Worm (Caenorhabditis elegans) whole organism, late embryonic: ENCODE data around the gene acc-1.
A peak's percentile ranks its signal among the peaks of the same experiment; 100 is the strongest.

ENCODE experiments used
- F13H6.1 ChIP-seq: sonication (generic microtip); optimal IDR thresholded peaks from 2 replicates; lab custom pipeline; 2016; ENCODE audit warnings: missing genetic modification characterization, missing compliant biosample characterization
- T23F11.4 ChIP-seq: fragments of 200-800 bp; sonication (Bioruptor generic); optimal IDR thresholded peaks from 2 replicates; lab custom pipeline; 2018; ENCODE audit warnings: mild to moderate bottlenecking, missing genetic modification characterization, missing compliant biosample characterization
- ahr-1 ChIP-seq: sonication (generic microtip); optimal IDR thresholded peaks from 2 replicates; lab custom pipeline; 2016; ENCODE audit warnings: missing genetic modification characterization, missing compliant biosample characterization
- ceh-18 ChIP-seq: sonication (generic microtip); optimal IDR thresholded peaks from 2 replicates; lab custom pipeline; 2016; ENCODE audit warnings: missing genetic modification characterization, missing compliant biosample characterization
- ceh-19 ChIP-seq: fragments of 200-800 bp; sonication (Bioruptor generic); optimal IDR thresholded peaks from 2 replicates; lab custom pipeline; 2018; ENCODE audit warnings: mild to moderate bottlenecking, missing genetic modification characterization, missing compliant biosample characterization
- ceh-2 ChIP-seq: sonication (generic microtip); optimal IDR thresholded peaks from 2 replicates; lab custom pipeline; 2016; ENCODE audit warnings: missing genotype, missing genetic modification characterization, missing compliant biosample characterization
- ceh-24 ChIP-seq: sonication (generic microtip); optimal IDR thresholded peaks from 2 replicates; lab custom pipeline; 2016; ENCODE audit warnings: mild to moderate bottlenecking, missing genetic modification characterization, missing compliant biosample characterization
- ceh-30 ChIP-seq: fragments of 150-350 bp; optimal IDR thresholded peaks from 2 replicates; lab custom pipeline; 2014; ENCODE audit warnings: missing biosample characterization, missing genetic modification characterization
- ceh-48 ChIP-seq: sonication (generic microtip); optimal IDR thresholded peaks from 2 replicates; lab custom pipeline; 2016; ENCODE audit warnings: missing genetic modification characterization, inconsistent platforms, missing compliant biosample characterization
- ceh-9 ChIP-seq: sonication (generic microtip); optimal IDR thresholded peaks from 2 replicates; lab custom pipeline; 2016; ENCODE audit warnings: mild to moderate bottlenecking, missing genetic modification characterization, inconsistent platforms, missing compliant biosample characterization
- che-1 ChIP-seq: sonication (generic microtip); optimal IDR thresholded peaks from 2 replicates; lab custom pipeline; 2016; ENCODE audit warnings: mild to moderate bottlenecking, missing genetic modification characterization, missing compliant biosample characterization
- dmd-4 ChIP-seq: sonication (generic microtip); optimal IDR thresholded peaks from 2 replicates; lab custom pipeline; 2016; ENCODE audit warnings: borderline replicate concordance, missing genetic modification characterization, missing compliant biosample characterization
- dve-1 ChIP-seq: sonication (generic microtip); optimal IDR thresholded peaks from 2 replicates; lab custom pipeline; 2017; ENCODE audit warnings: antibody characterized with exemption, mild to moderate bottlenecking, missing genetic modification characterization, missing compliant biosample characterization
- elt-2 ChIP-seq: sonication (generic microtip); optimal IDR thresholded peaks from 2 replicates; lab custom pipeline; 2016; ENCODE audit warnings: missing genetic modification reagents, missing genetic modification characterization, missing compliant biosample characterization
- elt-4 ChIP-seq: sonication (generic microtip); optimal IDR thresholded peaks from 2 replicates; lab custom pipeline; 2016; ENCODE audit warnings: missing genetic modification characterization, missing compliant biosample characterization
- ets-4 ChIP-seq: sonication (generic microtip); optimal IDR thresholded peaks from 2 replicates; lab custom pipeline; 2016; ENCODE audit warnings: missing genetic modification characterization, missing compliant biosample characterization
- eyg-1 ChIP-seq: sonication (generic microtip); optimal IDR thresholded peaks from 2 replicates; lab custom pipeline; 2016; ENCODE audit warnings: missing genotype, missing genetic modification characterization, missing compliant biosample characterization
- fax-1 ChIP-seq: sonication (generic microtip); optimal IDR thresholded peaks from 2 replicates; lab custom pipeline; 2016; ENCODE audit warnings: missing genotype, missing genetic modification characterization, missing compliant biosample characterization
- fkh-10 ChIP-seq: fragments of 150-350 bp; optimal IDR thresholded peaks from 2 replicates; lab custom pipeline; 2014; ENCODE audit warnings: missing biosample characterization, missing genetic modification reagents, missing genetic modification characterization
- fkh-6 ChIP-seq: sonication (generic microtip); optimal IDR thresholded peaks from 2 replicates; lab custom pipeline; 2016; ENCODE audit warnings: missing genetic modification characterization, missing compliant biosample characterization
- gmeb-2 ChIP-seq: sonication (generic microtip); optimal IDR thresholded peaks from 2 replicates; lab custom pipeline; 2016; ENCODE audit warnings: missing genetic modification characterization, inconsistent platforms, missing compliant biosample characterization
- hlh-6 ChIP-seq: sonication (generic microtip); optimal IDR thresholded peaks from 2 replicates; lab custom pipeline; 2016; ENCODE audit warnings: missing genotype, missing genetic modification characterization, missing compliant biosample characterization
- hlh-8 ChIP-seq: sonication (generic microtip); optimal IDR thresholded peaks from 2 replicates; lab custom pipeline; 2016; ENCODE audit warnings: missing genotype, missing genetic modification characterization, missing compliant biosample characterization
- lim-6 ChIP-seq: sonication (generic microtip); optimal IDR thresholded peaks from 2 replicates; lab custom pipeline; 2016; ENCODE audit warnings: missing genetic modification characterization, missing compliant biosample characterization
- lin-11 ChIP-seq: fragments of 200-800 bp; sonication (Bioruptor generic); optimal IDR thresholded peaks from 2 replicates; lab custom pipeline; 2018; ENCODE audit warnings: mild to moderate bottlenecking, missing genetic modification characterization, missing compliant biosample characterization
- madf-2 ChIP-seq: sonication (generic microtip); optimal IDR thresholded peaks from 2 replicates; lab custom pipeline; 2017; ENCODE audit warnings: missing genetic modification characterization, missing compliant biosample characterization
- nfya-1 ChIP-seq: sonication (generic microtip); optimal IDR thresholded peaks from 2 replicates; lab custom pipeline; 2017; ENCODE audit warnings: missing genetic modification characterization, mild to moderate bottlenecking, missing compliant biosample characterization, antibody characterized with exemption, moderate library complexity
- nhr-232 ChIP-seq: sonication (generic microtip); optimal IDR thresholded peaks from 2 replicates; lab custom pipeline; 2016; ENCODE audit warnings: missing genetic modification characterization, missing compliant biosample characterization
- npax-4 ChIP-seq: sonication (generic microtip); optimal IDR thresholded peaks from 2 replicates; lab custom pipeline; 2016; ENCODE audit warnings: missing genetic modification characterization, missing compliant biosample characterization
- odd-2 ChIP-seq: sonication (generic microtip); optimal IDR thresholded peaks from 2 replicates; lab custom pipeline; 2017; ENCODE audit warnings: antibody characterized with exemption, mild to moderate bottlenecking, missing genetic modification characterization, missing compliant biosample characterization
- pat-9 ChIP-seq: fragments of 200-800 bp; sonication (Bioruptor generic); optimal IDR thresholded peaks from 2 replicates; lab custom pipeline; 2018; ENCODE audit warnings: mild to moderate bottlenecking, missing genetic modification characterization, moderate library complexity, missing compliant biosample characterization
- pax-1 ChIP-seq: fragments of 150-350 bp; optimal IDR thresholded peaks from 2 replicates; lab custom pipeline; 2014; ENCODE audit warnings: missing biosample characterization, missing genetic modification characterization
- pha-4 ChIP-seq: fragments of 150-350 bp; optimal IDR thresholded peaks from 2 replicates; lab custom pipeline; 2018; ENCODE audit warnings: missing biosample characterization, missing genetic modification reagents, missing genetic modification characterization
- pros-1 ChIP-seq: fragments of 150-350 bp; optimal IDR thresholded peaks from 2 replicates; lab custom pipeline; 2014; ENCODE audit warnings: missing biosample characterization, missing genetic modification reagents, missing genetic modification characterization
- rnt-1 ChIP-seq: sonication (generic microtip); optimal IDR thresholded peaks from 2 replicates; lab custom pipeline; 2016; ENCODE audit warnings: missing genetic modification characterization, missing compliant biosample characterization
- sdc-2 ChIP-seq: sonication (generic microtip); optimal IDR thresholded peaks from 2 replicates; lab custom pipeline; 2016; ENCODE audit warnings: missing genotype, missing genetic modification characterization, missing compliant biosample characterization
- syd-9 ChIP-seq: sonication (generic microtip); optimal IDR thresholded peaks from 2 replicates; lab custom pipeline; 2016; ENCODE audit warnings: mild to moderate bottlenecking, missing genetic modification characterization, moderate library complexity, missing compliant biosample characterization
- unc-42 ChIP-seq: sonication (generic microtip); optimal IDR thresholded peaks from 2 replicates; lab custom pipeline; 2016; ENCODE audit warnings: missing genotype, missing genetic modification characterization, missing compliant biosample characterization
- zip-5 ChIP-seq: sonication (generic microtip); optimal IDR thresholded peaks from 2 replicates; lab custom pipeline; 2016; ENCODE audit warnings: missing genetic modification characterization, missing compliant biosample characterization

acc-1 gene

DNA sequence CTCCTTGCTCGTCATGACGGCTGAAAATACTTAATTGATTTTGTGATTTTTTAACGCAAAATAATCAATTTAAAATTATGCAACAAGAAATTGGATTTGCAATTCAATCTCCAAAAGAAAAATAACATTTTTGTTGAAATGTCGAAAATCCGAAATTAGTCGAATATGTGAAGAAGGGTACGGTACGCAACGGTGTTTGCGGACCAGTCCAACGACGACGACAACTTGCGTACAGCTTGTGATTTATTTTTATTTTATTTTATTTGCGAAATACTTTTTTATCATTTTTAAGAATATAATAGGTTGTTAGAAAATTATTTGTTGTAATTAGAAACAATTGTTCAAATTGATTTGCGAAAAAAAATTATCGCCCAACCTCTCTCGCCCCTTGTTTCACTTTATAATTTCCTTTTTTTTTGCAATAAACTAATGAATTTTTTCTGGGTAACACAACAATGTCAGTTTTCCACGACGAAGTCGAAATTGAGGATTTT is 48.9 kb downstream of the acc-1 start, which contains the start of the genes dcaf-1 and dph-3:
Gene dcaf-1, minus strand, starts transcription at position 20 of the 494 bp plus-strand sequence.
Gene dph-3, plus strand, starts transcription at position 444 of the 494 bp plus-strand sequence.
- TF ChIP-seq unc-42 (tag; lab: Kevin White, UChicago), result peak; percentile 11
- peak; percentile 10 for TF ChIP-seq nfya-1 (tag; lab: Kevin White, UChicago)
- TF ChIP-seq madf-2 (tag; lab: Kevin White, UChicago), result no peak
- TF ChIP-seq pax-1 (tag; lab: Kevin White, UChicago), result no peak
- no peak for TF ChIP-seq elt-2
- no peak for TF ChIP-seq lim-6 (tag; lab: Kevin White, UChicago)
- no peak for TF ChIP-seq ceh-9 (tag; lab: Kevin White, UChicago)
- no peak for TF ChIP-seq zip-5 (tag; lab: Kevin White, UChicago)
- TF ChIP-seq F13H6.1 (tag; lab: Kevin White, UChicago), result no peak
- TF ChIP-seq dve-1 (tag; lab: Kevin White, UChicago), result no peak
- TF ChIP-seq sdc-2 (tag; lab: Kevin White, UChicago), result no peak
- TF ChIP-seq lin-11 (tag; lab: Kevin White, UChicago), result no peak

DNA sequence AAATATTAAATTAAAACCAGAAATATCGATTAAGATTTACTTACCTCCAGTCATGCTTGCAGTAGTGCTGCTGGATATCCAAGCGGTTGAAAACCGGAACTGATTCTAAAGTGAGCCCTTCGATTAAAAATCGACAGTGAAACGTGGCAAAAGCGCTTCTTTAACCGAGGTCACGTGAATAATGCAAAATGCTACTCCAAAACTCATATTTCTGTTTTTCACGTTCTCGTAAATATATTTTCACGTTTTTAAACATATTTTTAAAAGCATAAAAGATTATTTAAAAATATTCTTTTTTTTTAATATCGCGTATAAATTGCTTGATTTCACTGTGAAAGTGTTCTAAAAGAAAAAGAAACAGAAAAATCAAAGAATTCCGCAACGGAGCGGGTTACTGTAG is 51.4 kb downstream of the acc-1 start, which contains the start of gene ant-1.3:
Gene ant-1.3, minus strand, starts transcription at position 101 of the 400 bp plus-strand sequence.
- no peak for TF ChIP-seq nfya-1 (tag; lab: Kevin White, UChicago)
- TF ChIP-seq ceh-19, result no peak
- TF ChIP-seq pat-9 (tag; lab: Kevin White, UChicago), result no peak
- TF ChIP-seq T23F11.4 (GFP tag; lab: Kevin White, UChicago), result no peak
- TF ChIP-seq hlh-8 (tag; lab: Kevin White, UChicago), result no peak
- no peak for TF ChIP-seq ceh-48 (tag; lab: Kevin White, UChicago)
- TF ChIP-seq ceh-30, result no peak
- TF ChIP-seq dmd-4, result no peak
- no peak for TF ChIP-seq pax-1 (tag; lab: Kevin White, UChicago)
- TF ChIP-seq odd-2 (tag; lab: Kevin White, UChicago), result no peak
- no peak for TF ChIP-seq nhr-232 (tag; lab: Kevin White, UChicago)
- no peak for TF ChIP-seq gmeb-2
- no peak for TF ChIP-seq pros-1
- TF ChIP-seq ceh-24 (tag; lab: Kevin White, UChicago), result no peak
- no peak for TF ChIP-seq madf-2 (tag; lab: Kevin White, UChicago)
- TF ChIP-seq zip-5 (tag; lab: Kevin White, UChicago), result no peak
- no peak for TF ChIP-seq ceh-18

DNA sequence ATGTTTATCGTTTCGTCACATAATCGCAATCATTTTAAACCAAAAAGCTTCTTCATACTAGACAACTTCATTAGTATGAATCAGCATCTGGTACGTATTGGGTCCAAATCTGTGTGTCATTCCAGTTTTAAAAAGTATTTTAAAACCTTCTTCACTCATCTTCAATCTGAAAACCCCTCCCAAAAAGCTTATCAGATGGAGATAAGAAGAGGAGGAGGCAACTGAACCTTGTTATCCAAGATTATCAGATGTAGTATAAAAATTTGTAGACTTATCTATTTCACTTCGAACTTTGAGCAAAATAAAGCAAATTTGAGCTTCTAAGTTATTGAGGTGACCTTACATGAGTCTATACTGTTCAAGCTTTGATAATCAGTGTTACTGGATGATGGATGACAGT is 52.0 kb downstream of the acc-1 start, which contains the start of gene nhr-38:
Gene nhr-38, plus strand, starts transcription at position 301 of the 400 bp plus-strand sequence.
- TF ChIP-seq elt-2, result no peak
- no peak for TF ChIP-seq fkh-10
- no peak for TF ChIP-seq che-1 (tag; lab: Kevin White, UChicago)
- TF ChIP-seq pros-1, result no peak
- TF ChIP-seq fax-1 (tag; lab: Kevin White, UChicago), result no peak
- TF ChIP-seq ahr-1, result no peak
- no peak for TF ChIP-seq syd-9
- TF ChIP-seq nfya-1 (tag; lab: Kevin White, UChicago), result no peak
- no peak for TF ChIP-seq ets-4
- TF ChIP-seq fkh-6 (tag; lab: Kevin White, UChicago), result no peak
- no peak for TF ChIP-seq ceh-9 (tag; lab: Kevin White, UChicago)
- no peak for TF ChIP-seq F13H6.1 (tag; lab: Kevin White, UChicago)
- no peak for TF ChIP-seq eyg-1 (tag; lab: Kevin White, UChicago)
- TF ChIP-seq npax-4 (tag; lab: Kevin White, UChicago), result no peak
- no peak for TF ChIP-seq T23F11.4 (GFP tag; lab: Kevin White, UChicago)
- no peak for TF ChIP-seq lim-6 (tag; lab: Kevin White, UChicago)
- TF ChIP-seq nhr-232 (tag; lab: Kevin White, UChicago), result no peak
- TF ChIP-seq elt-4, result no peak
- no peak for TF ChIP-seq hlh-6 (tag; lab: Kevin White, UChicago)
- TF ChIP-seq, all 69 proteins: peak for 0

DNA sequence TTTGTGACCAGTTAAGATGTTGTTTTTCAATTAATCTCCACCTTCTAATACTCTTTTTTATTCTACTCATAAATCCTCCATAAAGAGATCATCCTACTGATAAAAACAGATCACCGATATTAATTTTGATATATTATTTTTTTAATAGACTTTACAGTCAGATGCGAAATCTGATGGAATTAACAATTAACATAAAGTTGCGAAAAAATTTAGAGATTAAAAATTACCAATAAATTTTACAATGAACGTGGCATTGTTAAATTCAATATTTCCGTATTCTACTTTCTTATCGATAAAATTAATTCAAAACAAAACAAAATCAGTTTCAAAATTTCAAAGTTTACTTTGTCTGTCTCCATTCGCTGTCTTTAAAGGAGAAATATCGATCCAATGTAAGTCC is 54.9 kb downstream of the acc-1 start, which contains the start of gene K01H12.4:
Gene K01H12.4, plus strand, starts transcription at position 301 of the 400 bp plus-strand sequence.
- TF ChIP-seq ceh-2 (no peak), rnt-1 (tag; lab: Kevin White, UChicago) (no peak), unc-42 (tag; lab: Kevin White, UChicago) (no peak), sdc-2 (tag; lab: Kevin White, UChicago) (no peak), pha-4 (tag; lab: Kevin White, UChicago) (no peak)
- TF ChIP-seq, all 69 proteins: peak for 0
